Fruit fly (Drosophila melanogaster): ENCODE data around the gene S.

Gene S

dm6 chr2L:1070332-1070731 is 7.3 kb downstream of the S start:
- TF ChIP-seq CG1603 (tag; optimal IDR thresholded peaks at IDR 0.05) (peak; percentile 50), zen2 (GFP tag; IDR thresholded peaks at IDR 0.05; ENCODE audit: partially characterized antibody) (no peak), Pdp1 (GFP tag; optimal IDR thresholded peaks at IDR 0.05) (no peak), CG7928 (GFP tag; optimal IDR thresholded peaks at IDR 0.05) (no peak), sug (tag; optimal IDR thresholded peaks at IDR 0.05) (no peak), pita (GFP tag; optimal IDR thresholded peaks at IDR 0.05) (no peak), hkb (optimal IDR thresholded peaks at IDR 0.05) (no peak), hkb (GFP tag; IDR thresholded peaks at IDR 0.05) (peak; percentile 23; the same call in 1 of the 2 replicates), chm (GFP tag; IDR thresholded peaks at IDR 0.05) (no peak; the same call in 1 of the 2 replicates), CG18262 (tag; optimal IDR thresholded peaks at IDR 0.05) (peak; percentile 53), sisA (GFP tag; IDR thresholded peaks at IDR 0.05) (peak; percentile 36; the same call in 1 of the 2 replicates), Gsc (GFP tag; IDR thresholded peaks at IDR 0.05) (no peak), gsb (GFP tag; IDR thresholded peaks at IDR 0.05) (no peak), chif (GFP tag; optimal IDR thresholded peaks at IDR 0.05) (peak; percentile 20 to 31), CG2712 (tag; optimal IDR thresholded peaks at IDR 0.05) (peak; percentile 60), CG12155 (GFP tag; optimal IDR thresholded peaks at IDR 0.05) (no peak), CG3163 (GFP tag; optimal IDR thresholded peaks at IDR 0.05) (no peak), B-H1 (GFP tag; IDR thresholded peaks at IDR 0.05) (no peak), insv (GFP tag; optimal IDR thresholded peaks at IDR 0.05) (no peak), CG9876 (GFP tag; optimal IDR thresholded peaks at IDR 0.05) (no peak), stwl (tag; optimal IDR thresholded peaks at IDR 0.05) (no peak), nerfin-1 (tag; optimal IDR thresholded peaks at IDR 0.05) (no peak), eyg (GFP tag; optimal IDR thresholded peaks at IDR 0.05) (no peak), dati (GFP tag; IDR thresholded peaks at IDR 0.05) (no peak), CG6654 (GFP tag; optimal IDR thresholded peaks at IDR 0.05) (no peak), CG31365 (tag; optimal IDR thresholded peaks at IDR 0.05) (no peak), p53 (GFP tag; optimal IDR thresholded peaks at IDR 0.05) (no peak), CG4707 (GFP tag; optimal IDR thresholded peaks at IDR 0.05) (no peak), CG18619 (GFP tag; optimal IDR thresholded peaks at IDR 0.05) (no peak), Stat92E (GFP tag; optimal IDR thresholded peaks at IDR 0.05) (no peak), CG15073 (GFP tag; optimal IDR thresholded peaks at IDR 0.05) (no peak), lola (GFP tag; optimal IDR thresholded peaks at IDR 0.05) (peak in 1 of 3 experiments; percentile 42), CG9215 (GFP tag; IDR thresholded peaks at IDR 0.05) (no peak; the same call in 1 of the 2 replicates), HmgD (GFP tag; optimal IDR thresholded peaks at IDR 0.05) (no peak), sim (GFP tag; IDR thresholded peaks at IDR 0.05) (no peak), Oaz (GFP tag; IDR thresholded peaks at IDR 0.05) (no peak), Sry-β (GFP tag; optimal IDR thresholded peaks at IDR 0.05) (no peak), caup (GFP tag; optimal IDR thresholded peaks at IDR 0.05; ENCODE audit: severe bottlenecking) (no peak), CG9727 (GFP tag; optimal IDR thresholded peaks at IDR 0.05) (peak; percentile 45), Hsf (GFP tag; optimal IDR thresholded peaks at IDR 0.05) (peak; percentile 5), Lpt (GFP tag; optimal IDR thresholded peaks at IDR 0.05) (no peak), CG12744 (GFP tag; optimal IDR thresholded peaks at IDR 0.05) (no peak), ab (GFP tag; optimal IDR thresholded peaks at IDR 0.05) (no peak), CG12236 (GFP tag; optimal IDR thresholded peaks at IDR 0.05) (no peak), Med (GFP tag) (peak; percentile 72), CG10147 (GFP tag; optimal IDR thresholded peaks at IDR 0.05) (no peak), ci (GFP tag; IDR thresholded peaks at IDR 0.05) (peak; percentile 72; the same call in 2 of the 3 replicates), CG3407 (GFP tag; optimal IDR thresholded peaks at IDR 0.05) (peak; percentile 18), dpn (GFP tag; optimal IDR thresholded peaks at IDR 0.05) (no peak), Hr39 (optimal IDR thresholded peaks at IDR 0.05) (no peak), Ssrp (tag; optimal IDR thresholded peaks at IDR 0.05) (peak; percentile 58), E2f1 (GFP tag; IDR thresholded peaks at IDR 0.05) (no peak)
